Worm (Caenorhabditis elegans) whole organism, midembryonic: ENCODE measurements around the gene T22F3.11.

ENCODE experiments used
- T22C8.4 ChIP-seq: fragments of 200-800 bp; sonication (Bioruptor generic); IDR thresholded peaks from 2 replicates; pipeline ENCODE4 v1.3.6; 2022; ENCODE audit warnings: missing genetic modification characterization, missing compliant biosample characterization
- cog-1 ChIP-seq: sonication (generic microtip); optimal IDR thresholded peaks from 2 replicates; lab custom pipeline; 2016; ENCODE audit warnings: missing genetic modification characterization, missing compliant biosample characterization
- flt-1 ChIP-seq: fragments of 200-800 bp; sonication (Bioruptor generic); IDR thresholded peaks from 2 replicates; pipeline ENCODE4 v1.3.6; 2022; ENCODE audit warnings: missing genetic modification characterization, missing compliant biosample characterization
- med-1 ChIP-seq: sonication (generic microtip); optimal IDR thresholded peaks from 2 replicates; lab custom pipeline; 2017; ENCODE audit warnings: missing genetic modification characterization, mild to moderate bottlenecking, missing compliant biosample characterization, antibody characterized with exemption, missing genetic modification reagents; ENCODE audit not compliant: insufficient read depth
- ref-1 ChIP-seq: fragments of 200-800 bp; sonication (Bioruptor generic); conservative IDR thresholded peaks from 2 replicates; pipeline ENCODE4 v1.3.6; 2022; ENCODE audit warnings: missing genetic modification reagents, missing genetic modification characterization, missing compliant biosample characterization
- tab-1 ChIP-seq: fragments of 200-800 bp; sonication (Bioruptor generic); IDR thresholded peaks from 2 replicates; pipeline ENCODE4 v1.3.6; 2022; ENCODE audit warnings: missing genetic modification characterization, missing compliant biosample characterization
- ztf-23 ChIP-seq: fragments of 200-800 bp; sonication (Bioruptor generic); IDR thresholded peaks from 2 replicates; pipeline ENCODE4 v1.3.6; 2022; ENCODE audit warnings: missing genetic modification reagents, missing genetic modification characterization, missing compliant biosample characterization
- ztf-29 ChIP-seq: fragments of 200-800 bp; sonication (Bioruptor generic); IDR thresholded peaks from 2 replicates; pipeline ENCODE4 v1.3.6; 2022; ENCODE audit warnings: missing genetic modification reagents, missing genetic modification characterization, missing compliant biosample characterization

DNA sequence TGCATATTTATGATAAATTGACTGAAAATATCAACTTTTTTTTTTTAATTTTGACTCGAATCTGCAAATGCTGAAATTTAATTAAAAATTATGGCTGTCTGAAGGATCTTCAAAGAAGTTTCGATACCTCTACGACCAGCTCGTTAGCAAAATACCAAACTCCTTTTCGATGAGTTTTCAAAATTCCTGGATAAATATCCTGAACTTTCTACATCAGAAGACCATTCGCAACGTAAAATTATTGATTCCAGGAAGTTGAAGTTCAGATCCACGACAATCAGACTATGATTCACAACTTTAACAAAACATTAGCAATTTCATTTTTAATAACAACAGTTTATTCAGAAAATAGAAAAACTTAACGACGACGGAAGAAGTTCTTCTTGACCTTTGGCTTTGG, 29.3 kb downstream of the T22F3.11 start:
- TF ChIP-seq T22C8.4 (GFP tag; lab: Robert Waterston, UW) (no peak), flt-1 (GFP tag; lab: Robert Waterston, UW) (no peak), ztf-29 (GFP tag; lab: Robert Waterston, UW) (no peak), tab-1 (GFP tag; lab: Robert Waterston, UW) (no peak), cog-1 (tag; lab: Kevin White, UChicago) (no peak), ref-1 (no peak), ztf-23 (GFP tag; lab: Robert Waterston, UW) (no peak), med-1 (GFP tag; lab: Kevin White, UChicago) (no peak)
